Worm (Caenorhabditis elegans): ENCODE data around the gene srx-9.
A peak's percentile ranks its signal among the peaks of the same experiment; 100 is the strongest.

srx-9 gene

DNA sequence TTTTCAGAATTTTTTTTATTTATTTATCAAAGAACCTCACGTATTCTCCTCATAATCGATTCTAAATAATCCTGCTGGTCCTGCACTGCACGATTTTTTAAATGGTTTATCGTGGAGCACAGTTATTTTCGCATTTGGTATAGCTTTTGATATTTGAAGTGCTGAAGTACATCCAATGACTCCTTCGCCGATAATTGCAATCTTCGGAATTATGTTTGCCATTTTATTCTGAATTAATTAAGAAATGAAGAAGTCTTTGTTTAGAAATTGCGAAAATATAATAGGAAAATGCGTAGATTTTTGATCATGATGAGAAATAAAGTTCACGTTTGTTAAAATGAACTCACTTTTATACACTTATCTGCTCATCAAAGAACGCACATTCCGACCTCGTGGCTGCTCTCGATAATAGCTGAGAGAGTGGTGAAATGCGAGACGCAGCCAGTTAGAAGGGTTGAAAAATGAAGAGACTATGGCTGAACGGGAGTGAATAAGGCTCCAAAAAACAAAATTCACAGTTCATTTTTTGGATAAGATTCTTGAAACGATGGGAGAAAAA is 39.6 kb upstream of the srx-9 start (continued):
- no peak for TF ChIP-seq hpl-2 (GFP tag; optimal IDR thresholded peaks at IDR 0.05)
- no peak for TF ChIP-seq nhr-237 (tag; optimal IDR thresholded peaks at IDR 0.05)
- peak; percentile 0 for TF ChIP-seq mef-2 (tag; optimal IDR thresholded peaks at IDR 0.05)
- TF ChIP-seq dpl-1 (GFP tag; optimal IDR thresholded peaks at IDR 0.05): peak in 2 of 3 experiments; percentile 37 to 45
- no peak for TF ChIP-seq ces-1 (GFP tag; optimal IDR thresholded peaks at IDR 0.05)
- TF ChIP-seq lin-13 (GFP tag; optimal IDR thresholded peaks at IDR 0.05): no peak
- peak; percentile 88 for TF ChIP-seq lin-14 (GFP tag; optimal IDR thresholded peaks at IDR 0.05)
- TF ChIP-seq unc-62 (GFP tag; optimal IDR thresholded peaks at IDR 0.05): no peak
- peak; percentile 29 for TF ChIP-seq nhr-90 (tag; optimal IDR thresholded peaks at IDR 0.05; ENCODE audit: poor library complexity)
- TF ChIP-seq C04F5.9 (tag; optimal IDR thresholded peaks at IDR 0.05): no peak
- no peak for TF ChIP-seq hlh-17 (GFP tag; optimal IDR thresholded peaks at IDR 0.05; ENCODE audit: borderline replicate concordance)
- TF ChIP-seq hlh-4 (tag; optimal IDR thresholded peaks at IDR 0.05): no peak
- no peak for TF ChIP-seq pag-3 (tag; optimal IDR thresholded peaks at IDR 0.05; ENCODE audit: borderline replicate concordance, insufficient read depth)
- no peak for TF ChIP-seq fos-1 (tag; optimal IDR thresholded peaks at IDR 0.05)
- peak; percentile 92 for TF ChIP-seq nhr-71 (tag; optimal IDR thresholded peaks at IDR 0.05)
- no peak for TF ChIP-seq Y116A8C.19 (tag; optimal IDR thresholded peaks at IDR 0.05; ENCODE audit: borderline replicate concordance)
- TF ChIP-seq ceh-82 (tag; optimal IDR thresholded peaks at IDR 0.05): peak; percentile 25 to 32 (median 28)
- peak; percentile 63 for TF ChIP-seq swsn-7 (tag; optimal IDR thresholded peaks at IDR 0.05)
- TF ChIP-seq nhr-85 (tag): no peak
- TF ChIP-seq fkh-8 (tag; optimal IDR thresholded peaks at IDR 0.05): peak; percentile 73
- TF ChIP-seq nhr-12 (tag; optimal IDR thresholded peaks at IDR 0.05): no peak
- no peak for TF ChIP-seq F16B12.6 (tag; optimal IDR thresholded peaks at IDR 0.05)
- TF ChIP-seq irx-1 (tag; optimal IDR thresholded peaks at IDR 0.05): no peak
- TF ChIP-seq nhr-76 (tag; optimal IDR thresholded peaks at IDR 0.05): no peak
- TF ChIP-seq mep-1 (tag; optimal IDR thresholded peaks at IDR 0.05): peak; percentile 60
- peak; percentile 13 for TF ChIP-seq C16A3.4 (tag; optimal IDR thresholded peaks at IDR 0.05)
- TF ChIP-seq ceh-90 (tag; optimal IDR thresholded peaks at IDR 0.05): no peak
- TF ChIP-seq mab-9 (GFP tag; IDR thresholded peaks at IDR 0.05): no peak
- peak; percentile 69 for TF ChIP-seq tbx-2 (tag; optimal IDR thresholded peaks at IDR 0.05)
- no peak for TF ChIP-seq isw-1 (GFP tag; IDR thresholded peaks at IDR 0.05)
- TF ChIP-seq ceh-63 (GFP tag; optimal IDR thresholded peaks at IDR 0.05): no peak

DNA sequence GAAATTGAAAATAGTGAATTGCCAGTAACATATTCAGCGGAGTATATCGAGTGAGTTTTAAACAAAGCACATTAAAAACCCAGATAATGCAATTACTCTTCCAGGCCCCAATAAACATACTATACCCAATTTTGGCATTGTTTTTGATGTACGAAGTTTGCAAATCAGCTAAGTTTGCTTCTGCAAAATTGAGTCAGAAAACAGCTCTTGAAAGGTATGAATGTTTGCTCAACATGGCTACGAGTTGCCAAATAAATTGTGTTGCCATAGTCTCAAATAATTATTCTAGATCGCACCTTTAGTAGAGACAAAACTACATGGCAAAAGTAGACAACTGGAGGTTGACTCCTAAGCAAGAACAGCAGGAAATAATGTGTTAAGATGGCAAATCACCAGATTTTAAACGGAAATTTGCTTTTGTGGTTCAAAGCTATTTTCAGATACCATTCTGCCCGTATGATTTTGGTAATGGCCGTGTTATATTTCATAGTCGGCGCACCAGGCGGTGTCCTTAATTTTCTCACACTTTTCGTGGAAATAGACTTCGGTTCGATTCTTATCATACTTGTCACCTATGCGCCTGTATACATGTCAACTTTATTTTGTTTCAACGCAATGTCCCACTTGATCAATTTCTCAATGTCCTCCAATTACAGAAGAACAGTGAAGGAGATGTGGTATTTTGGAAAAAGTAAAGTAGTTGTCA is 37.3 kb upstream of the srx-9 start:
- TF ChIP-seq dsc-1 (tag; optimal IDR thresholded peaks at IDR 0.05) (no peak), unc-62 (GFP tag; optimal IDR thresholded peaks at IDR 0.05) (no peak), nhr-77 (tag; optimal IDR thresholded peaks at IDR 0.05) (no peak), mep-1 (tag; optimal IDR thresholded peaks at IDR 0.05) (no peak), nhr-12 (tag; optimal IDR thresholded peaks at IDR 0.05) (no peak), mab-9 (GFP tag; IDR thresholded peaks at IDR 0.05) (no peak), efl-1 (optimal IDR thresholded peaks at IDR 0.05) (no peak), efl-1 (GFP tag; optimal IDR thresholded peaks at IDR 0.05 in 1 of 2) (peak in 1 of 2 experiments; percentile 80), nhr-90 (tag; optimal IDR thresholded peaks at IDR 0.05; ENCODE audit: poor library complexity) (peak; percentile 24), pqm-1 (tag; optimal IDR thresholded peaks at IDR 0.05) (no peak), C04F5.9 (tag; optimal IDR thresholded peaks at IDR 0.05) (no peak), unc-130 (tag; optimal IDR thresholded peaks at IDR 0.05) (no peak), elt-2 (tag; optimal IDR thresholded peaks at IDR 0.05) (peak; percentile 5), lir-3 (tag; optimal IDR thresholded peaks at IDR 0.05; ENCODE audit: poor library complexity) (peak; percentile 21), pag-3 (tag; optimal IDR thresholded peaks at IDR 0.05; ENCODE audit: borderline replicate concordance, insufficient read depth) (no peak), zag-1 (tag; optimal IDR thresholded peaks at IDR 0.05) (no peak), fos-1 (tag; optimal IDR thresholded peaks at IDR 0.05) (no peak), hlh-4 (tag; optimal IDR thresholded peaks at IDR 0.05) (no peak), nhr-71 (tag; optimal IDR thresholded peaks at IDR 0.05) (no peak), snpc-4 (tag; optimal IDR thresholded peaks at IDR 0.05) (no peak), ces-1 (GFP tag; optimal IDR thresholded peaks at IDR 0.05) (no peak), ceh-88 (GFP tag; IDR thresholded peaks at IDR 0.05) (0 out of 2 replicates have a peak, but pooled peaks have one; percentile 10), C16A3.4 (tag; optimal IDR thresholded peaks at IDR 0.05) (no peak), irx-1 (tag; optimal IDR thresholded peaks at IDR 0.05) (no peak), Y116A8C.19 (tag; optimal IDR thresholded peaks at IDR 0.05; ENCODE audit: borderline replicate concordance) (no peak), lin-14 (GFP tag; optimal IDR thresholded peaks at IDR 0.05) (no peak), pax-3 (tag; optimal IDR thresholded peaks at IDR 0.05) (no peak), jun-1 (tag; optimal IDR thresholded peaks at IDR 0.05) (no peak), ztf-11 (tag; optimal IDR thresholded peaks at IDR 0.05) (no peak), sptf-1 (tag; optimal IDR thresholded peaks at IDR 0.05) (no peak), nhr-76 (tag; optimal IDR thresholded peaks at IDR 0.05) (no peak), nhr-237 (tag; optimal IDR thresholded peaks at IDR 0.05) (no peak), alr-1 (tag; optimal IDR thresholded peaks at IDR 0.05; ENCODE audit: borderline replicate concordance) (no peak), F16B12.6 (tag; optimal IDR thresholded peaks at IDR 0.05) (no peak)

All from whole organism, L1 larva.